Fruit fly (Drosophila melanogaster) whole organism, embryonic: ENCODE results near the gene Eo.

Experiments used
- Abd-B ChIP-seq: fragments of 200-800 bp; sonication (Bioruptor generic); optimal IDR thresholded peaks from 2 replicates; lab custom pipeline; 2018; ENCODE audit warnings: missing biosample characterization, mild to moderate bottlenecking, missing genetic modification characterization, moderate library complexity
- Atf6 ChIP-seq: fragments of 200-800 bp; sonication (Bioruptor generic); IDR thresholded peaks from 2 replicates; pipeline ENCODE4 v1.3.6; 2022; ENCODE audit warnings: missing biosample characterization, missing genetic modification characterization
- Bdp1 ChIP-seq: fragments of 200-800 bp; sonication (Bioruptor generic); optimal IDR thresholded peaks from 3 replicates; lab custom pipeline; 2016; ENCODE audit warnings: missing biosample characterization, missing genetic modification characterization
- CG10147 ChIP-seq: fragments of 200-800 bp; sonication (Bioruptor generic); optimal IDR thresholded peaks from 2 replicates; lab custom pipeline; 2019; ENCODE audit warnings: missing biosample characterization, mild to moderate bottlenecking, missing genetic modification characterization, moderate library complexity
- CG10431 ChIP-seq: fragments of 200-800 bp; sonication (Bioruptor generic); optimal IDR thresholded peaks from 3 replicates; lab custom pipeline; 2018; ENCODE audit warnings: missing biosample characterization, mild to moderate bottlenecking, missing genetic modification characterization
- CG13296 ChIP-seq: fragments of 200-800 bp; sonication (Bioruptor generic); optimal IDR thresholded peaks from 3 replicates; lab custom pipeline; 2018; ENCODE audit warnings: missing biosample characterization, mild to moderate bottlenecking, missing genetic modification characterization
- CG15601 ChIP-seq: fragments of 200-800 bp; sonication (Bioruptor generic); optimal IDR thresholded peaks from 3 replicates; lab custom pipeline; 2019; ENCODE audit warnings: missing biosample characterization, mild to moderate bottlenecking, missing genetic modification characterization, moderate library complexity
- CG1602 ChIP-seq: fragments of 200-800 bp; sonication (Bioruptor generic); optimal IDR thresholded peaks from 3 replicates; lab custom pipeline; 2016; ENCODE audit warnings: missing biosample characterization, missing genetic modification characterization
- CG17361 ChIP-seq: fragments of 200-800 bp; sonication (Bioruptor generic); IDR thresholded peaks from 3 replicates; pipeline ENCODE4 v1.3.6; 2022; ENCODE audit warnings: missing biosample characterization, missing genetic modification characterization
- CG18599 ChIP-seq: fragments of 200-800 bp; sonication (Bioruptor generic); optimal IDR thresholded peaks from 3 replicates; lab custom pipeline; 2017; ENCODE audit warnings: missing biosample characterization, missing genetic modification characterization, mild to moderate bottlenecking, moderate library complexity, missing genetic modification reagents
- CG30403 ChIP-seq: fragments of 200-800 bp; sonication (Bioruptor generic); optimal IDR thresholded peaks from 3 replicates; lab custom pipeline; 2016; ENCODE audit warnings: missing biosample characterization, missing genetic modification characterization
- CG31224 ChIP-seq: fragments of 200-800 bp; sonication (Bioruptor generic); IDR thresholded peaks from 2 replicates; pipeline ENCODE4 v1.3.6; 2022; ENCODE audit warnings: missing biosample characterization, missing genetic modification characterization
- CG3838 ChIP-seq: fragments of 200-800 bp; sonication (Bioruptor generic); optimal IDR thresholded peaks from 3 replicates; lab custom pipeline; 2016; ENCODE audit warnings: missing biosample characterization, missing genetic modification characterization
- CG42726 ChIP-seq: fragments of 200-800 bp; sonication (Bioruptor generic); IDR thresholded peaks from 2 replicates; pipeline ENCODE4 v1.3.6; 2022; ENCODE audit warnings: missing biosample characterization, missing genetic modification characterization; ENCODE audit not compliant: partially characterized antibody
- CG4707 ChIP-seq: fragments of 200-800 bp; sonication (Bioruptor generic); optimal IDR thresholded peaks from 2 replicates; lab custom pipeline; 2018; ENCODE audit warnings: missing biosample characterization, mild to moderate bottlenecking, missing genetic modification characterization, moderate library complexity
- CG6683 ChIP-seq: fragments of 200-800 bp; sonication (Bioruptor generic); optimal IDR thresholded peaks from 2 replicates; lab custom pipeline; 2017; ENCODE audit warnings: missing biosample characterization, mild to moderate bottlenecking, missing genetic modification characterization, missing genetic modification reagents
- CG8924 ChIP-seq: fragments of 200-800 bp; optimal IDR thresholded peaks from 3 replicates; lab custom pipeline; 2019; ENCODE audit warnings: missing biosample characterization, mild to moderate bottlenecking, missing genetic modification characterization, moderate library complexity
- Dip2 ChIP-seq: fragments of 200-800 bp; sonication (Bioruptor generic); IDR thresholded peaks from 2 replicates; pipeline ENCODE4 v1.3.6; 2022; ENCODE audit warnings: missing biosample characterization, missing genetic modification characterization
- E2f2 ChIP-seq: fragments of 200-800 bp; sonication (Bioruptor generic); IDR thresholded peaks from 2 replicates; pipeline ENCODE4 v1.3.6; 2022; ENCODE audit warnings: missing biosample characterization, missing genetic modification characterization
- Fer1 ChIP-seq: fragments of 200-800 bp; sonication (Bioruptor generic); optimal IDR thresholded peaks from 2 replicates; lab custom pipeline; 2017; ENCODE audit warnings: missing biosample characterization, mild to moderate bottlenecking, missing genetic modification characterization
- HmgD ChIP-seq: fragments of 200-800 bp; sonication (Bioruptor generic); optimal IDR thresholded peaks from 3 replicates; lab custom pipeline; 2016; ENCODE audit warnings: missing biosample characterization, missing genetic modification characterization
- HmgZ ChIP-seq: fragments of 200-800 bp; sonication (Bioruptor generic); optimal IDR thresholded peaks from 2 replicates; lab custom pipeline; 2018; ENCODE audit warnings: missing biosample characterization, mild to moderate bottlenecking, missing genetic modification characterization
- Hmx ChIP-seq: fragments of 200-800 bp; sonication (Bioruptor generic); optimal IDR thresholded peaks from 2 replicates; lab custom pipeline; 2016; ENCODE audit warnings: missing biosample characterization, missing genetic modification characterization
- Hr39 ChIP-seq: fragments of >200 bp; optimal IDR thresholded peaks from 2 replicates; lab custom pipeline; 2017
- Jarid2 ChIP-seq: fragments of 200-800 bp; sonication (Bioruptor generic); optimal IDR thresholded peaks from 3 replicates; lab custom pipeline; 2017; ENCODE audit warnings: mild to moderate bottlenecking, missing biosample characterization, missing genetic modification reagents, missing genetic modification characterization
- MTF-1 ChIP-seq: fragments of 200-800 bp; sonication (Bioruptor generic); optimal IDR thresholded peaks from 2 replicates; lab custom pipeline; 2018; ENCODE audit warnings: missing biosample characterization, mild to moderate bottlenecking, missing genetic modification characterization, borderline replicate concordance
- NFAT ChIP-seq: fragments of 200-800 bp; sonication (Bioruptor generic); IDR thresholded peaks from 2 replicates; pipeline ENCODE4 v1.3.6; 2022; ENCODE audit warnings: missing biosample characterization, missing genetic modification characterization
- Opbp ChIP-seq: fragments of 200-800 bp; sonication (Bioruptor generic); IDR thresholded peaks from 3 replicates; pipeline ENCODE4 v1.3.6; 2022; ENCODE audit warnings: missing biosample characterization, missing genetic modification characterization; ENCODE audit not compliant: partially characterized antibody
- Poxn ChIP-seq: fragments of 200-800 bp; sonication (Bioruptor generic); IDR thresholded peaks from 2 replicates; pipeline ENCODE4 v1.3.6; 2022; ENCODE audit warnings: missing biosample characterization, missing genetic modification characterization
- Ravus ChIP-seq: fragments of 200-800 bp; sonication (Bioruptor generic); IDR thresholded peaks from 2 replicates; pipeline ENCODE4 v1.3.6; 2022; ENCODE audit warnings: missing biosample characterization, missing genetic modification characterization
- Scr ChIP-seq: fragments of 200-800 bp; sonication (Bioruptor generic); IDR thresholded peaks from 2 replicates; pipeline ENCODE4 v1.3.6; 2022; ENCODE audit warnings: missing biosample characterization, missing genetic modification characterization; ENCODE audit not compliant: partially characterized antibody
- Sox102F ChIP-seq: fragments of 200-800 bp; sonication (Bioruptor generic); optimal IDR thresholded peaks from 2 replicates; lab custom pipeline; 2018; ENCODE audit warnings: missing biosample characterization, mild to moderate bottlenecking, missing genetic modification characterization, moderate library complexity
- abd-A ChIP-seq: fragments of 200-800 bp; sonication (Bioruptor generic); optimal IDR thresholded peaks from 3 replicates; lab custom pipeline; 2019; ENCODE audit warnings: missing biosample characterization, mild to moderate bottlenecking, missing genetic modification characterization, moderate library complexity
- ase ChIP-seq: fragments of 200-800 bp; sonication (Bioruptor generic); IDR thresholded peaks from 3 replicates; pipeline ENCODE4 v1.3.6; 2022; ENCODE audit warnings: missing biosample characterization, missing genetic modification characterization
- bab2 ChIP-seq: fragments of 200-800 bp; sonication (Bioruptor generic); optimal IDR thresholded peaks from 2 replicates; lab custom pipeline; 2016; ENCODE audit warnings: missing biosample characterization, missing genetic modification characterization
- bcd ChIP-seq: fragments of 200-800 bp; sonication (Bioruptor generic); optimal IDR thresholded peaks from 2 replicates; lab custom pipeline; 2017; ENCODE audit warnings: missing biosample characterization, mild to moderate bottlenecking, missing genetic modification characterization
- crol ChIP-seq: fragments of 200-800 bp; sonication (Bioruptor generic); IDR thresholded peaks from 2 replicates; pipeline ENCODE4 v1.3.6; 2022; ENCODE audit warnings: missing biosample characterization, missing genetic modification characterization
- crp ChIP-seq, 2 experiments: fragments of 200-800 bp; sonication (Bioruptor generic); optimal IDR thresholded peaks; 2 replicates in 1 of 2; 3 replicates in 1 of 2; lab custom pipeline; 2017; ENCODE audit warnings: missing biosample characterization in 2 of 2, missing genetic modification characterization in 2 of 2, mild to moderate bottlenecking in 1 of 2, moderate library complexity in 1 of 2
- hbn ChIP-seq: fragments of 200-800 bp; sonication (Bioruptor generic); IDR thresholded peaks from 2 replicates; pipeline ENCODE4 v1.3.6; 2022; ENCODE audit warnings: missing biosample characterization, missing genetic modification characterization; ENCODE audit not compliant: partially characterized antibody
- jigr1 ChIP-seq: fragments of 200-800 bp; sonication (Bioruptor generic); IDR thresholded peaks from 3 replicates; pipeline ENCODE4 v1.3.6; 2022; ENCODE audit warnings: missing biosample characterization, missing genetic modification characterization
- lola ChIP-seq, 3 experiments: fragments of >200 bp in 2 of 3; fragments of 200-800 bp in 1 of 3; sonication (Bioruptor generic) in 1 of 3; optimal IDR thresholded peaks; 2 replicates each; lab custom pipeline; 2017 to 2019; ENCODE audit warnings: missing biosample characterization in 3 of 3, missing genetic modification characterization in 3 of 3, mild to moderate bottlenecking in 1 of 3, moderate library complexity in 1 of 3
- luna ChIP-seq: fragments of 200-800 bp; sonication (Bioruptor generic); optimal IDR thresholded peaks from 2 replicates; lab custom pipeline; 2016; ENCODE audit warnings: missing biosample characterization, missing genetic modification characterization
- mam ChIP-seq: fragments of 200-800 bp; sonication (Bioruptor generic); optimal IDR thresholded peaks from 3 replicates; lab custom pipeline; 2016; ENCODE audit warnings: missing biosample characterization, missing genetic modification characterization
- odd ChIP-seq: fragments of 200-800 bp; sonication (Bioruptor generic); optimal IDR thresholded peaks from 2 replicates; lab custom pipeline; 2017; ENCODE audit warnings: missing biosample characterization, mild to moderate bottlenecking, missing genetic modification characterization
- peb ChIP-seq: fragments of 200-800 bp; sonication (Bioruptor generic); IDR thresholded peaks from 2 replicates; pipeline ENCODE4 v1.3.6; 2022; ENCODE audit warnings: missing biosample characterization, missing genetic modification characterization
- pfk ChIP-seq: fragments of 200-800 bp; sonication (Bioruptor generic); optimal IDR thresholded peaks from 2 replicates; lab custom pipeline; 2018; ENCODE audit warnings: missing biosample characterization, mild to moderate bottlenecking, missing genetic modification characterization, moderate library complexity
- phol ChIP-seq: fragments of 200-800 bp; sonication (Bioruptor generic); optimal IDR thresholded peaks from 3 replicates; lab custom pipeline; 2018; ENCODE audit warnings: missing biosample characterization, mild to moderate bottlenecking, missing genetic modification characterization, moderate library complexity
- scrt ChIP-seq: fragments of 200-800 bp; sonication (Bioruptor generic); optimal IDR thresholded peaks from 2 replicates; lab custom pipeline; 2018; ENCODE audit warnings: missing biosample characterization, mild to moderate bottlenecking, missing genetic modification characterization, moderate library complexity
- sob ChIP-seq: fragments of 200-800 bp; sonication (Bioruptor generic); IDR thresholded peaks from 2 replicates; pipeline ENCODE4 v1.3.6; 2022; ENCODE audit warnings: missing biosample characterization, missing genetic modification characterization
- ttk ChIP-seq: fragments of 200-800 bp; sonication (Bioruptor generic); IDR thresholded peaks from 2 replicates; pipeline ENCODE4 v2.1.2; 2022; ENCODE audit warnings: missing biosample characterization, missing genetic modification characterization
- tx ChIP-seq: fragments of 200-800 bp; sonication (Bioruptor generic); optimal IDR thresholded peaks from 2 replicates; lab custom pipeline; 2016; ENCODE audit warnings: missing biosample characterization, missing genetic modification characterization

Gene Eo

DNA sequence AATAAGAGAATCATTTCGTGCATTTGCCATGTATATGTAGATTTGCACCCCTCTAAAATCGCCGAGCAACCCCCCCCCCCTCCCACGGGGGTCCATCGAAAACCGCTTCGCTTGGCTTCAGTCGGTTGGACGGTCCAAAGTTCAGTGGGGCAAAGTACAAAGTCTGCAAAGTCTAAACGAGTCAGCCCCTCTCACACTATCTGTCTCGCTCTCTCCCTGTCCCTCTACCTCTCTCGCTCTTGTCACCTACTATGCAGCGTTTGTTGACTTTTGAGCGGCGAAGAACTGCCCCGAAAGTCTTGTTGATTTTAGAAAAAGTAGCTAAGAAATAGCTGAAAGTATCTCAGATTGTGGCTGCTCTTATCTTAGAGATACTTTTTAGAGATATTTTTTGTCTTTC, 28.8 kb upstream of the Eo start (continued):
- TF ChIP-seq Jarid2 (GFP tag; lab: Kevin White, UChicago) = peak; percentile 47
- peak; percentile 19 for TF ChIP-seq CG15601 (tag; lab: Kevin White, UChicago)
- peak; percentile 50 for TF ChIP-seq odd (GFP tag; lab: Kevin White, UChicago)
- TF ChIP-seq CG8924 (tag; lab: Kevin White, UChicago) = no peak
- TF ChIP-seq lola (GFP tag; optimal IDR thresholded peaks at IDR 0.05; lab: Kevin White, UChicago) = no peak
- peak; percentile 87 for TF ChIP-seq CG13296
- peak; percentile 54 for TF ChIP-seq pfk (GFP tag; lab: Kevin White, UChicago)
- TF ChIP-seq CG4707 (GFP tag; lab: Kevin White, UChicago) = peak; percentile 27
- no peak for TF ChIP-seq Opbp (GFP tag; lab: Robert Waterston, UW)
- no peak for TF ChIP-seq hbn (GFP tag; lab: Robert Waterston, UW)
- peak; percentile 32 for TF ChIP-seq Fer1
- TF ChIP-seq CG10147 (GFP tag; lab: Kevin White, UChicago) = no peak
- TF ChIP-seq sob (GFP tag; lab: Robert Waterston, UW) = peak; percentile 45; the same call in 1 of the 2 replicates
- TF ChIP-seq CG42726 (GFP tag; lab: Robert Waterston, UW) = no peak
- TF ChIP-seq CG17361 = peak; percentile 35; the same call in 1 of the 3 replicates
- TF ChIP-seq CG6683 = no peak
- TF ChIP-seq Hr39 (lab: Kevin White, UChicago) = no peak
- TF ChIP-seq Sox102F = no peak
- no peak for TF ChIP-seq phol (tag; lab: Kevin White, UChicago)
- TF ChIP-seq Ravus (GFP tag; lab: Robert Waterston, UW) = no peak
- peak; percentile 45; the same call in 1 of the 2 replicates for TF ChIP-seq ttk (GFP tag; lab: Robert Waterston, UW)
- TF ChIP-seq mam (GFP tag; lab: Kevin White, UChicago) = no peak
- no peak for TF ChIP-seq crp (GFP tag; optimal IDR thresholded peaks at IDR 0.05; lab: Kevin White, UChicago)
- TF ChIP-seq peb = 0 out of 2 replicates have a peak, but pooled peaks have one; percentile 17
- no peak for TF ChIP-seq jigr1 (GFP tag; lab: Robert Waterston, UW)
- TF ChIP-seq Scr (GFP tag; lab: Robert Waterston, UW) = no peak
- TF ChIP-seq HmgZ (tag; lab: Kevin White, UChicago) = peak; percentile 1
- no peak for TF ChIP-seq Abd-B (GFP tag; lab: Kevin White, UChicago)
- TF ChIP-seq MTF-1 (GFP tag; lab: Kevin White, UChicago) = peak; percentile 77
- TF ChIP-seq E2f2 (GFP tag; lab: Robert Waterston, UW) = peak; percentile 15; the same call in 1 of the 2 replicates
- no peak for TF ChIP-seq HmgD (GFP tag; lab: Kevin White, UChicago)
- TF ChIP-seq Dip2 (GFP tag; lab: Robert Waterston, UW) = no peak
- TF ChIP-seq bab2 (GFP tag; lab: Kevin White, UChicago) = no peak
- TF ChIP-seq Bdp1 (GFP tag; lab: Kevin White, UChicago) = no peak
- no peak for TF ChIP-seq CG1602
- TF ChIP-seq crol (GFP tag; lab: Robert Waterston, UW) = peak; percentile 88
- no peak for TF ChIP-seq CG31224 (GFP tag; lab: Robert Waterston, UW)
- TF ChIP-seq luna (GFP tag; lab: Kevin White, UChicago) = no peak
- no peak for TF ChIP-seq CG3838 (GFP tag; lab: Kevin White, UChicago)
- TF ChIP-seq Poxn (GFP tag; lab: Robert Waterston, UW) = no peak
- TF ChIP-seq bcd (GFP tag; lab: Kevin White, UChicago) = peak; percentile 11
- peak; percentile 53 for TF ChIP-seq Atf6
- TF ChIP-seq abd-A (tag; lab: Kevin White, UChicago) = no peak
- peak; percentile 16 for TF ChIP-seq scrt
- peak; percentile 65; the same call in 2 of the 3 replicates for TF ChIP-seq ase
- no peak for TF ChIP-seq tx (GFP tag; lab: Kevin White, UChicago)
- peak; percentile 60 for TF ChIP-seq CG10431 (GFP tag; lab: Kevin White, UChicago)
- TF ChIP-seq NFAT (GFP tag; lab: Robert Waterston, UW) = peak; percentile 58; the same call in 1 of the 2 replicates
- TF ChIP-seq CG18599 (GFP tag; lab: Kevin White, UChicago) = peak; percentile 34
- no peak for TF ChIP-seq CG30403
- TF ChIP-seq Hmx (GFP tag; lab: Kevin White, UChicago) = no peak
